Worm (Caenorhabditis elegans) whole organism, L2 larva: ENCODE data around the gene T02H6.10.

ENCODE experiments used
- C34F6.9 ChIP-seq: fragments of 150-350 bp; optimal IDR thresholded peaks from 2 replicates; lab custom pipeline; 2014; ENCODE audit warnings: missing biosample characterization, missing genetic modification characterization
- alr-1 ChIP-seq: fragments of 150-350 bp; optimal IDR thresholded peaks from 2 replicates; lab custom pipeline; 2014; ENCODE audit warnings: missing biosample characterization, missing genetic modification characterization
- blmp-1 ChIP-seq: sonication (generic microtip); optimal IDR thresholded peaks from 2 replicates; lab custom pipeline; 2017; ENCODE audit warnings: missing genetic modification characterization, mild to moderate bottlenecking, missing compliant biosample characterization, antibody characterized with exemption, moderate library complexity; ENCODE audit not compliant: insufficient read depth
- ceh-82 ChIP-seq: fragments of 150-350 bp; optimal IDR thresholded peaks from 2 replicates; lab custom pipeline; 2014; ENCODE audit warnings: missing biosample characterization, missing genetic modification characterization
- crh-2 ChIP-seq: sonication (generic microtip); optimal IDR thresholded peaks from 2 replicates; lab custom pipeline; 2017; ENCODE audit warnings: missing biosample characterization, missing genetic modification characterization
- fos-1 ChIP-seq: fragments of 150-350 bp; optimal IDR thresholded peaks from 2 replicates; lab custom pipeline; 2014; ENCODE audit warnings: missing biosample characterization, missing genetic modification characterization
- gmeb-1 ChIP-seq: fragments of 150-350 bp; optimal IDR thresholded peaks from 2 replicates; lab custom pipeline; 2014; ENCODE audit warnings: missing biosample characterization, missing genetic modification characterization
- lin-11 ChIP-seq: fragments of 150-350 bp; sonication (generic microtip); optimal IDR thresholded peaks from 2 replicates; lab custom pipeline; 2014; ENCODE audit warnings: missing biosample characterization, missing genetic modification characterization, inconsistent platforms, mixed read lengths
- lin-13 ChIP-seq: fragments of 150-350 bp; optimal IDR thresholded peaks from 2 replicates; lab custom pipeline; 2014; ENCODE audit warnings: missing biosample characterization, missing genetic modification reagents, missing genetic modification characterization
- lsy-2 ChIP-seq, 2 experiments: fragments of 150-350 bp in 1 of 2; sonication (generic microtip) in 1 of 2; optimal IDR thresholded peaks; 2 replicates each; lab custom pipeline; 2014 to 2017; ENCODE audit warnings: missing biosample characterization in 2 of 2, missing genetic modification characterization in 2 of 2
- mbf-1 ChIP-seq: sonication (generic microtip); optimal IDR thresholded peaks from 2 replicates; lab custom pipeline; 2017; ENCODE audit warnings: missing biosample characterization, missing genetic modification characterization
- nhr-12 ChIP-seq: fragments of 150-350 bp; optimal IDR thresholded peaks from 2 replicates; lab custom pipeline; 2014; ENCODE audit warnings: missing biosample characterization, missing genetic modification characterization
- nhr-129 ChIP-seq: fragments of 150-350 bp; optimal IDR thresholded peaks from 2 replicates; lab custom pipeline; 2014; ENCODE audit warnings: missing biosample characterization, missing genetic modification characterization
- nhr-237 ChIP-seq: fragments of 150-350 bp; optimal IDR thresholded peaks from 2 replicates; lab custom pipeline; 2014; ENCODE audit warnings: missing biosample characterization, missing genetic modification characterization
- nhr-6 ChIP-seq: fragments of 150-350 bp; optimal IDR thresholded peaks from 2 replicates; lab custom pipeline; 2014; ENCODE audit warnings: missing biosample characterization, missing genetic modification characterization
- nhr-77 ChIP-seq: fragments of 150-350 bp; optimal IDR thresholded peaks from 2 replicates; lab custom pipeline; 2014; ENCODE audit warnings: missing biosample characterization, missing genetic modification characterization
- sem-4 ChIP-seq: fragments of 150-350 bp; optimal IDR thresholded peaks from 2 replicates; lab custom pipeline; 2014; ENCODE audit warnings: missing biosample characterization, missing genetic modification reagents, missing genetic modification characterization
- skn-1 ChIP-seq: sonication (generic microtip); optimal IDR thresholded peaks from 2 replicates; lab custom pipeline; 2017; ENCODE audit warnings: missing biosample characterization, missing genetic modification characterization
- sma-3 ChIP-seq: sonication (generic microtip); optimal IDR thresholded peaks from 2 replicates; lab custom pipeline; 2016; ENCODE audit warnings: missing genetic modification reagents, missing genetic modification characterization, missing compliant biosample characterization
- sma-9 ChIP-seq, 2 experiments: fragments of 150-350 bp in 1 of 2; sonication (generic microtip) in 1 of 2; optimal IDR thresholded peaks; 2 replicates each; lab custom pipeline; 2014 to 2016; ENCODE audit warnings: missing genetic modification characterization in 2 of 2, mild to moderate bottlenecking in 1 of 2, missing biosample characterization in 1 of 2, missing compliant biosample characterization in 1 of 2, missing genetic modification reagents in 1 of 2, moderate library complexity in 1 of 2
- snpc-4 ChIP-seq: fragments of 150-350 bp; optimal IDR thresholded peaks from 2 replicates; lab custom pipeline; 2014; ENCODE audit warnings: missing biosample characterization, missing genetic modification characterization
- unc-55 ChIP-seq: fragments of 150-350 bp; sonication (generic microtip); optimal IDR thresholded peaks from 3 replicates; lab custom pipeline; 2014; ENCODE audit warnings: missing biosample characterization, missing genetic modification reagents, missing genetic modification characterization
- unc-62 ChIP-seq: fragments of 150-350 bp; optimal IDR thresholded peaks from 2 replicates; lab custom pipeline; 2014; ENCODE audit warnings: missing biosample characterization, missing genetic modification reagents, missing genetic modification characterization

The T02H6.10 gene

DNA sequence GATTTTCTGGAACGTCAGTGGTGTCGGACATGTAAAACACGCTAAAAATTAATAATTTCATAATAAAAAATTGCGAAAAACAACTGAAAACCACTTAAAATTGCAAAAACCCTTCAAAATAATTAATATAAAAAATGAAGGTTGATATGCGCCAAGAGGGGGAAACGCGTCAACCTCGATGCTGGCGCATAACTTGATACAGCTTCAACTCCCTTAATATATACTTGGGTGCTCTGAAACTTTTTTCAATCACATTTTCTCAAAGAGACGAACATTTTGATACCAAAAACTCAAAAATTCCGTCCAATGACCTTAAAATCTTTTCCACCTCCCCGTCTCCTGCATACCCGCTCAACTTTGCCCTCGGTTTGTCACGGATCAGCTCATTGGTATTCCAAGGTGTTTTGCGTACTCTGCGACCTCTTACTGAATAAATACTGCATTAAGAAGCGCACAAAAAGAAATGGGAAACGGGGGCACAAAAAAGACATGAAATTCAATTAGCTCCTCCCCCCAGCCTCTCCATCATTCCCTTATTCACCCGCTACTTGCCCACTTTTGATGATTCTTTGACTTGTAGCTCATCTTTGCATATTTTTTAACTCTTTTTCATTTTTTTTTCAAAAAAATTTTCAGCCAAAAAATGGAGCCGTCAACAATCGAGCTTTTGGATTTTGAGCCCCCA, 30.0 kb downstream of the T02H6.10 start, which contains the start of the genes K07E8.7 and frpr-14:
K07E8.7 (minus strand) TSS at position 47 of the 685 bp plus-strand sequence.
frpr-14 (plus strand) TSS at position 635 of the 685 bp plus-strand sequence.
- TF ChIP-seq fos-1 (tag; lab: Kevin White, UChicago) (peak; percentile 7), lsy-2 (tag; optimal IDR thresholded peaks at IDR 0.05; lab: Kevin White, UChicago) (peak in 1 of 2 experiments; percentile 67), unc-62 (no peak), nhr-129 (peak; percentile 10), gmeb-1 (tag; lab: Kevin White, UChicago) (peak; percentile 31), unc-55 (GFP tag; lab: Kevin White, UChicago) (peak; percentile 58), alr-1 (tag; lab: Kevin White, UChicago) (no peak)

DNA sequence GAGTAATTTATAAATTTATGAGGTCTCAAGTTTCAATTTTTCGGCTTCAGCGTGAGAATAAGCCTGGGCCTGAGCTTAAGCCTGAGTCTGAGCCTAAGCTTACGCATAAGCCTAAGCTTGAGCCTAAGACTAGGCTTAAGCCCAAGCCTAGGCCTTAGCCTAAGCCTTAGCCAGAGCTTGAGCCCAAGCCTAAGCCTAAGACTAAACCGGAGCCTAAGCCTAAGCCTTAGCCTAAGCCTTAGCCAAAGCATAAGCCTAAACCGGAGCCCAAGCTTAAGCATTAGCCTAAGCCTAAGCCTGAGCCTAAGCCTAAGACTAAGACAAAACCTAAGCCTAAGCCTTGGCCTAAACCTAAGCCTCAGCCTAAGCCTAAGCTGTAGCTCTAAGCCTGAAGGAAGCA, 36.8 kb downstream of the T02H6.10 start:
- TF ChIP-seq mbf-1 (no peak), sma-3 (GFP tag; lab: Kevin White, UChicago) (no peak), nhr-129 (no peak), nhr-6 (tag; lab: Kevin White, UChicago) (no peak), nhr-12 (tag; lab: Kevin White, UChicago) (no peak)

DNA sequence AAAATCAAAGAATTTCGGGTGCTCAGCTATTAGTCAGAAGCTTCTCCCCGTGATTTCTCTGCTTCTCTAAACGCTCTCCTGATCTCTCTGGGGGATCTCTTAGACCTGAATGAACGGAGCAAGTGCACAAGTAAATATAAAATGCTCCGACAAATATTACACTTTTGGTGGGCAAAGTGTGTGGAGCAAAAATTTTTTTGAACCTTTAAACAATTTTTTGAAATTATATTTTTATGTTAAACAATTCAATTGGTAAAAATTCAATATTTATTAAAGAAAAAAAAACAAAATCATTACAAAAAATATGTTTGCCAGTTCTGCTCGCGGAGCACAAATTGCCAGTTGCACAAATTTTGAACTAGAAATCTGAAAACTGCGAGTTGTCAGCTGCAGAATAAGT, 41.0 kb downstream of the T02H6.10 start, which contains the start of gene K07E8.6:
K07E8.6 (minus strand) TSS at position 101 of the 400 bp plus-strand sequence.
- TF ChIP-seq lin-11, result no peak
- no peak for TF ChIP-seq sem-4 (tag; lab: Kevin White, UChicago)
- TF ChIP-seq nhr-237 (tag; lab: Kevin White, UChicago), result no peak
- TF ChIP-seq ceh-82 (tag; lab: Kevin White, UChicago), result no peak
- TF ChIP-seq C34F6.9 (tag; lab: Kevin White, UChicago), result peak; percentile 12
- TF ChIP-seq nhr-77, result no peak

DNA sequence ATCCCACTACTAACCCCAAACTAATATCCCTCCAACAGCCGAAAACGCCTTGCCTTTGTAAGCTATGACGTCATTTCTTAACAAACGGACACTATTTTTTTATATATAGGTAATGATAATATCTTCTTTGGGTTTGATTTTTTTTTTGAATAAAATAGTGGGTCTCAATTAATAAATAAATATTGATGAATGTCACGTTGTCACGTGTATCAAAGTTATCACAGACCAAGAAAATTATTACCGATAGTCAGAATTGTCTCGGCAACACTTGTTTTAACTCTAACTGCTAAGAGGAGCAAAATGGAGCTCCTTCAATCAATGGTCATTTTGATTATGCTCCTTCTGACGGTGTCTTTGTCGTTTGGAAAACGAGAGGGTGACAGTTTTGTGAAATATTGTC, 46.5 kb downstream of the T02H6.10 start, which contains the start of gene T04B8.1:
T04B8.1 (plus strand) TSS at position 301 of the 400 bp plus-strand sequence.
- TF ChIP-seq skn-1 (tag; lab: Kevin White, UChicago) (no peak), sma-9 (GFP tag; optimal IDR thresholded peaks at IDR 0.05; lab: Kevin White, UChicago) (no peak), sma-9 (tag; optimal IDR thresholded peaks at IDR 0.05; lab: Kevin White, UChicago) (no peak), blmp-1 (tag; lab: Kevin White, UChicago) (no peak), snpc-4 (no peak), crh-2 (tag; lab: Kevin White, UChicago) (no peak), lin-13 (no peak), sem-4 (tag; lab: Kevin White, UChicago) (no peak)
- TF ChIP-seq, all 48 proteins: peak for 0
